Fruit fly (Drosophila melanogaster): ENCODE results near the gene CG31683.

DNA sequence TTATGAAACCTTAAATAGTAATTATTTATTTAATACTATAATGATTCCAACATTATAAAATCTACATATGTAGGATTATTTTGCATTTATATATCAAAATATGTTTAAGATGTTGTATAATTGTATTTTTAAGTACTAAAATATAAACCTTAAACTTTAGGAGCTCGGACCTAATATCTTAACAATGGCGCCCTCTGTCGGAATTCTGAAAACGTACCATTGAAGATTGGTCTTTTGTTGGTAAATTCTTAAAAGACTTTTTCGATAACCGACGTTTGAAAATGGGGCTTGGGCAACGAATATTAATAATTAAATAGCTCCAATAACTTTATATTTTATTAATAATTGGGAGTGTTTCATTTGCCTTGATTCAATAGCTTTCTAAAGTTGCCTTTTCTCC is 11.9 kb downstream of the CG31683 start:
- TF ChIP-seq CG8478 (optimal IDR thresholded peaks at IDR 0.05) (no peak), Dll (optimal IDR thresholded peaks at IDR 0.05) (no peak), psq (optimal IDR thresholded peaks at IDR 0.05) (no peak), usp (GFP tag; optimal IDR thresholded peaks at IDR 0.05) (no peak), pan (optimal IDR thresholded peaks at IDR 0.05) (no peak), EcR (GFP tag; optimal IDR thresholded peaks at IDR 0.05) (no peak)

Measured in whole organism.